Fruit fly (Drosophila melanogaster) whole organism, adult: ENCODE data around the gene CG13639.

ENCODE experiments used
- CG11617 ChIP-seq: fragments of 200-800 bp; sonication (Bioruptor generic); optimal IDR thresholded peaks from 2 replicates; lab custom pipeline; 2017; ENCODE audit warnings: mild to moderate bottlenecking, missing biosample characterization, missing genetic modification reagents, missing genetic modification characterization
- CG12768 ChIP-seq: fragments of 200-800 bp; sonication (Bioruptor generic); optimal IDR thresholded peaks from 2 replicates; lab custom pipeline; 2017; ENCODE audit warnings: missing biosample characterization, missing genetic modification characterization, mild to moderate bottlenecking, moderate library complexity, missing genetic modification reagents
- CG33017 ChIP-seq: fragments of 200-800 bp; sonication (Bioruptor generic); optimal IDR thresholded peaks from 2 replicates; lab custom pipeline; 2018; ENCODE audit warnings: missing biosample characterization, mild to moderate bottlenecking, missing genetic modification characterization, moderate library complexity
- CG7045 ChIP-seq: fragments of 200-800 bp; sonication (Bioruptor generic); optimal IDR thresholded peaks from 2 replicates; lab custom pipeline; 2017; ENCODE audit warnings: missing biosample characterization, mild to moderate bottlenecking, missing genetic modification characterization
- CG7101 ChIP-seq: fragments of 200-800 bp; sonication (Bioruptor generic); optimal IDR thresholded peaks from 2 replicates; lab custom pipeline; 2018; ENCODE audit warnings: missing biosample characterization, mild to moderate bottlenecking, missing genetic modification characterization, moderate library complexity
- Clk ChIP-seq: fragments of 200-800 bp; sonication (Bioruptor generic); optimal IDR thresholded peaks from 2 replicates; lab custom pipeline; 2017; ENCODE audit warnings: missing biosample characterization, missing genetic modification characterization
- Hr96 ChIP-seq: fragments of 200-800 bp; sonication (Bioruptor generic); optimal IDR thresholded peaks from 2 replicates; lab custom pipeline; 2016; ENCODE audit warnings: missing biosample characterization, missing genetic modification characterization
- bab1 ChIP-seq: fragments of 200-800 bp; sonication (Bioruptor generic); optimal IDR thresholded peaks from 3 replicates; lab custom pipeline; 2019; ENCODE audit warnings: missing biosample characterization, mild to moderate bottlenecking, missing genetic modification characterization, moderate library complexity
- kay ChIP-seq: fragments of 200-800 bp; sonication (Bioruptor generic); peaks from one replicate; lab custom pipeline; 2016; ENCODE audit warnings: missing biosample characterization, missing genetic modification characterization, borderline replicate concordance
- tj ChIP-seq: fragments of 200-800 bp; sonication (Bioruptor generic); optimal IDR thresholded peaks from 3 replicates; lab custom pipeline; 2017; ENCODE audit warnings: missing biosample characterization, mild to moderate bottlenecking, missing genetic modification characterization, moderate library complexity
- toe ChIP-seq: fragments of 200-800 bp; sonication (Bioruptor generic); optimal IDR thresholded peaks from 2 replicates; lab custom pipeline; 2016; ENCODE audit warnings: missing biosample characterization, missing genetic modification characterization

dm6 chr3R:24841063-24841462 lies 19.1 kb downstream of the CG13639 start, which contains the start of gene CG33658:
- no peak for TF ChIP-seq Clk
- TF ChIP-seq CG33017 (tag; lab: Kevin White, UChicago): no peak
- TF ChIP-seq bab1: no peak
- TF ChIP-seq Hr96 (GFP tag; lab: Kevin White, UChicago): no peak
- TF ChIP-seq CG12768 (GFP tag; lab: Kevin White, UChicago): no peak
- TF ChIP-seq CG11617 (GFP tag; lab: Kevin White, UChicago): no peak
- no peak for TF ChIP-seq CG7045
- no peak for TF ChIP-seq CG7101 (tag; lab: Kevin White, UChicago)
- TF ChIP-seq tj (GFP tag; lab: Kevin White, UChicago): no peak
- TF ChIP-seq toe: no peak
- TF ChIP-seq kay: no peak
